Fruit fly (Drosophila melanogaster) Kc167 (cell line): Measurements from ENCODE around the gene CG16998.

Experiments
- Myc ChIP-seq: fragments of >200 bp; optimal IDR thresholded peaks from 2 replicates; lab custom pipeline; 2017; ENCODE audit warnings: missing external identifiers
- psq ChIP-seq: fragments of >200 bp; optimal IDR thresholded peaks from 2 replicates; lab custom pipeline; 2017; ENCODE audit warnings: missing external identifiers
- ttk ChIP-seq: sonication (Bioruptor generic); optimal IDR thresholded peaks from 2 replicates; lab custom pipeline; 2017; ENCODE audit warnings: missing external identifiers

DNA sequence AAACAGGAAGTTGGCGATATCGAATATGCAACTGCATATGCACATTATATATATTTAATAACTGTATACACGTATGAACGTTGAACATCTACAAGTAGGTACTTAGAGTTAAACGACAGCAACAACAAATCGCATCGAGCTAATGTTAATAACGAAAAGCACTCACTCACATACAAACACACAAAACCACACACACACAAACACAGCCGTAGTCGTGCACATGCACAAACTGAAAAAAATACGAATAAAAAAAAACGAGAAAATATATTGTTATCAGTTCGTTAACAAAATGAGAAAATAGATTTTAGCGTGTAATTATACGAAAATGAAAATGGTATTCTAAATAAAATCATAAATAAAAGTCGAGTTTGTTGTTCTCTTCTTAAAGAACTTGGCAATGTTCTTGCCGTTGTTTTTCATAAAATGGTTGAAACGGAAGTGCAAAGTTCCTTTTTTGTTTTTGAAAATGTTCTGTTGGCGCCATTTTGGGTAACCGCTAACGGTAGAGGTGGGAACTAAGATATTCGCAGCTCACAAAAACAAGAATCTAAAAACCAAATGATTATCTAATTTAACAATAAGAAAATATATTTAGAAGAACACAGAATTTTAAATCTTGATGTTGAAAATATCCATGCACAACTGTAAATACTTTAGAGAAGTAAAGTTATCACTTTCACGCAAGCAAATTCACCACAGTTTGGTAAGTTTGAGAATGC, 11.8 kb downstream of the CG16998 start:
- TF ChIP-seq ttk (lab: Kevin White, UChicago), result no peak
- no peak for TF ChIP-seq psq (lab: Kevin White, UChicago)
- TF ChIP-seq Myc, result no peak
